Worm (Caenorhabditis elegans) whole organism, L3 larva: Measurements from ENCODE around the gene fbxa-224.

Experiments
- R02D3.7 ChIP-seq: fragments of 150-350 bp; optimal IDR thresholded peaks from 2 replicates; lab custom pipeline; 2014; ENCODE audit warnings: missing biosample characterization, missing genetic modification characterization
- ZK546.5 ChIP-seq: sonication (generic microtip); optimal IDR thresholded peaks from 2 replicates; lab custom pipeline; 2017; ENCODE audit warnings: missing biosample characterization, missing genetic modification characterization
- aly-2 ChIP-seq: fragments of 150-350 bp; optimal IDR thresholded peaks from 2 replicates; lab custom pipeline; 2014; ENCODE audit warnings: missing biosample characterization, missing genetic modification characterization
- ama-1 ChIP-seq: fragments of 150-350 bp; optimal IDR thresholded peaks from 2 replicates; lab custom pipeline; 2018
- ceh-28 ChIP-seq: fragments of 150-350 bp; optimal IDR thresholded peaks from 2 replicates; lab custom pipeline; 2014; ENCODE audit warnings: missing biosample characterization, missing genetic modification reagents, missing genetic modification characterization
- ceh-82 ChIP-seq: fragments of 150-350 bp; optimal IDR thresholded peaks from 2 replicates; lab custom pipeline; 2014; ENCODE audit warnings: missing biosample characterization, missing genetic modification characterization
- daf-12 ChIP-seq: fragments of 150-350 bp; optimal IDR thresholded peaks from 2 replicates; lab custom pipeline; 2014; ENCODE audit warnings: missing biosample characterization, missing genetic modification reagents, missing genetic modification characterization
- egl-27 ChIP-seq: sonication (generic microtip); optimal IDR thresholded peaks from 4 replicates; lab custom pipeline; 2017; ENCODE audit warnings: missing biosample characterization, missing genetic modification reagents, missing genetic modification characterization
- egl-5 ChIP-seq: fragments of 150-350 bp; optimal IDR thresholded peaks from 2 replicates; lab custom pipeline; 2017; ENCODE audit warnings: missing biosample characterization, missing genetic modification reagents, missing genetic modification characterization, inconsistent platforms
- elt-2 ChIP-seq: sonication (generic microtip); optimal IDR thresholded peaks from 2 replicates; lab custom pipeline; 2016; ENCODE audit warnings: missing genetic modification reagents, mild to moderate bottlenecking, missing genetic modification characterization, missing compliant biosample characterization
- elt-3 ChIP-seq, 3 experiments: fragments of 150-350 bp in 1 of 3; sonication (generic microtip) in 2 of 3; optimal IDR thresholded peaks; 2 replicates in 2 of 3; 4 replicates in 1 of 3; lab custom pipeline; 2014 to 2017; ENCODE audit warnings: missing biosample characterization in 3 of 3, missing genetic modification characterization in 3 of 3
- eor-1 ChIP-seq, 2 experiments: fragments of 150-350 bp; optimal IDR thresholded peaks; 2 replicates each; lab custom pipeline; 2014 to 2018; ENCODE audit warnings: missing biosample characterization in 2 of 2, missing genetic modification characterization in 2 of 2
- fkh-10 ChIP-seq: sonication (generic microtip); optimal IDR thresholded peaks from 2 replicates; lab custom pipeline; 2017; ENCODE audit warnings: missing biosample characterization, missing genetic modification reagents, missing genetic modification characterization
- fkh-2 ChIP-seq: fragments of 150-350 bp; optimal IDR thresholded peaks from 2 replicates; lab custom pipeline; 2014; ENCODE audit warnings: missing biosample characterization, missing genetic modification reagents, missing genetic modification characterization
- hmg-11 ChIP-seq: sonication (generic microtip); optimal IDR thresholded peaks from 2 replicates; lab custom pipeline; 2016; ENCODE audit warnings: missing genetic modification characterization, missing compliant biosample characterization
- jun-1 ChIP-seq: fragments of 150-350 bp; optimal IDR thresholded peaks from 2 replicates; lab custom pipeline; 2014; ENCODE audit warnings: missing biosample characterization, missing genetic modification reagents, missing genetic modification characterization
- lin-15B ChIP-seq: fragments of 150-350 bp; optimal IDR thresholded peaks from 2 replicates; lab custom pipeline; 2014; ENCODE audit warnings: missing biosample characterization, missing genetic modification characterization
- lin-39 ChIP-seq: fragments of 150-350 bp; optimal IDR thresholded peaks from 2 replicates; lab custom pipeline; 2018; ENCODE audit warnings: missing biosample characterization, missing genetic modification reagents, missing genetic modification characterization
- lsy-12 ChIP-seq: sonication (generic microtip); optimal IDR thresholded peaks from 2 replicates; lab custom pipeline; 2016; ENCODE audit warnings: mild to moderate bottlenecking, missing genetic modification characterization, missing compliant biosample characterization
- mdl-1 ChIP-seq: fragments of 150-350 bp; optimal IDR thresholded peaks from 2 replicates; lab custom pipeline; 2014; ENCODE audit warnings: missing biosample characterization, missing genetic modification characterization
- mml-1 ChIP-seq: fragments of 150-350 bp; sonication (generic microtip); optimal IDR thresholded peaks from 3 replicates; lab custom pipeline; 2014; ENCODE audit warnings: missing biosample characterization, missing genetic modification characterization
- nfya-1 ChIP-seq: sonication (generic microtip); optimal IDR thresholded peaks from 2 replicates; lab custom pipeline; 2017; ENCODE audit warnings: missing genetic modification characterization, mild to moderate bottlenecking, missing compliant biosample characterization, antibody characterized with exemption, moderate library complexity; ENCODE audit not compliant: insufficient read depth
- nhr-11 ChIP-seq: fragments of 150-350 bp; optimal IDR thresholded peaks from 2 replicates; lab custom pipeline; 2014; ENCODE audit warnings: missing biosample characterization, missing genetic modification characterization
- nhr-12 ChIP-seq: fragments of 150-350 bp; optimal IDR thresholded peaks from 2 replicates; lab custom pipeline; 2014; ENCODE audit warnings: missing biosample characterization, missing genetic modification characterization
- nhr-237 ChIP-seq: fragments of 150-350 bp; optimal IDR thresholded peaks from 2 replicates; lab custom pipeline; 2014; ENCODE audit warnings: missing biosample characterization, missing genetic modification characterization
- nhr-25 ChIP-seq: sonication (generic microtip); optimal IDR thresholded peaks from 2 replicates; lab custom pipeline; 2017; ENCODE audit warnings: missing biosample characterization, missing genetic modification characterization
- nhr-67 ChIP-seq: fragments of 150-350 bp; optimal IDR thresholded peaks from 2 replicates; lab custom pipeline; 2014; ENCODE audit warnings: missing biosample characterization, missing genetic modification characterization
- nhr-76 ChIP-seq: fragments of 150-350 bp; sonication (generic microtip); optimal IDR thresholded peaks from 5 replicates; lab custom pipeline; 2014; ENCODE audit warnings: missing biosample characterization, missing genetic modification characterization
- nhr-77 ChIP-seq: fragments of 150-350 bp; optimal IDR thresholded peaks from 2 replicates; lab custom pipeline; 2014; ENCODE audit warnings: missing biosample characterization, missing genetic modification characterization
- pqm-1 ChIP-seq: fragments of 150-350 bp; optimal IDR thresholded peaks from 2 replicates; lab custom pipeline; 2017; ENCODE audit warnings: missing biosample characterization, missing genetic modification characterization, inconsistent platforms
- skn-1 ChIP-seq: fragments of 150-350 bp; optimal IDR thresholded peaks from 2 replicates; lab custom pipeline; 2014; ENCODE audit warnings: missing biosample characterization, missing genetic modification characterization
- snpc-4 ChIP-seq: fragments of 150-350 bp; optimal IDR thresholded peaks from 2 replicates; lab custom pipeline; 2014; ENCODE audit warnings: missing biosample characterization, missing genetic modification characterization
- unc-39 ChIP-seq: sonication (generic microtip); optimal IDR thresholded peaks from 4 replicates; lab custom pipeline; 2017; ENCODE audit warnings: missing biosample characterization, missing genetic modification characterization
- unc-62 ChIP-seq: fragments of 150-350 bp; sonication (generic microtip); optimal IDR thresholded peaks from 4 replicates; lab custom pipeline; 2014; ENCODE audit warnings: missing biosample characterization, missing genetic modification reagents, missing genetic modification characterization
- zag-1 ChIP-seq: fragments of 150-350 bp; optimal IDR thresholded peaks from 2 replicates; lab custom pipeline; 2014; ENCODE audit warnings: missing biosample characterization, missing genetic modification characterization
- ztf-11 ChIP-seq: fragments of 150-350 bp; optimal IDR thresholded peaks from 2 replicates; lab custom pipeline; 2014; ENCODE audit warnings: missing biosample characterization, missing genetic modification characterization
- ztf-4 ChIP-seq: fragments of 150-350 bp; optimal IDR thresholded peaks from 2 replicates; lab custom pipeline; 2014; ENCODE audit warnings: missing biosample characterization, missing genetic modification characterization

fbxa-224 gene

ce11 chrII:7570305-7570704 is 22.4 kb upstream of the fbxa-224 start, which contains the start of gene F35D2.3:
Gene F35D2.3, plus strand, starts transcription at chrII:7570605.
- TF ChIP-seq nhr-12 (tag; lab: Kevin White, UChicago), result no peak
- no peak for TF ChIP-seq zag-1 (tag; lab: Kevin White, UChicago)
- TF ChIP-seq snpc-4, result no peak
- TF ChIP-seq nhr-25 (tag; lab: Kevin White, UChicago), result no peak
- no peak for TF ChIP-seq mml-1 (tag; lab: Kevin White, UChicago)
- TF ChIP-seq daf-12 (tag; lab: Kevin White, UChicago), result no peak
- TF ChIP-seq ztf-4 (tag; lab: Kevin White, UChicago), result no peak
- no peak for TF ChIP-seq nfya-1
- TF ChIP-seq R02D3.7 (tag; lab: Kevin White, UChicago), result no peak
- TF ChIP-seq eor-1 (tag; optimal IDR thresholded peaks at IDR 0.05; lab: Kevin White, UChicago), result no peak
- no peak for TF ChIP-seq elt-2 (tag; lab: Kevin White, UChicago)
- TF ChIP-seq ceh-28 (tag; lab: Kevin White, UChicago), result no peak
- TF ChIP-seq nhr-11, result no peak
- TF ChIP-seq egl-27 (tag; lab: Kevin White, UChicago), result no peak
- TF ChIP-seq fkh-10 (GFP tag; lab: Kevin White, UChicago), result no peak
- TF ChIP-seq elt-3 (tag; optimal IDR thresholded peaks at IDR 0.05; lab: Kevin White, UChicago), result no peak
- no peak for TF ChIP-seq skn-1

- no peak for TF ChIP-seq lsy-12 (tag; lab: Kevin White, UChicago)
Measured at ce11 chrII:7562616-7563015, 14.7 kb upstream of the fbxa-224 start.

DNA sequence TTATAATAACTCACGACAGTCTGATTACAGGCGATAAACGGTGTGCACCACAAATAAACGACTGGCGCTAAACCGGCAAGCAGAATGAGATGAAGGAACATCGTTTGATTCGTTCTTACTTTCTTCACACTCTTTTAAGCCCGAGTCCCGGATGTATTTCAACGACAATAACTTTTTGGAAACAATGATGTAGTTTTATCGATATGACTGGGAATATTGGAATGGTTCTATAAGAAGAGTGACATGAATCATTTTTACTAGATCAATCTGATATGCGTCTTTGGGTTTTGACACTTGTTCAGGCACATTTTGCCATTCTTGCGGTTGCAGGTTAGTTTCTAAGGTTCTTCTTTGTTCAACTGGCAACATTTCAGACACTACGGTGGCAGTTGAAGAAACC is 13.6 kb upstream of the fbxa-224 start, which contains the start of the genes ZK1290.11 and ZK1290.1:
Gene ZK1290.11, minus strand, starts transcription at position 101 of the 400 bp plus-strand sequence.
Gene ZK1290.1, plus strand, starts transcription at position 271 of the 400 bp plus-strand sequence.
- no peak for TF ChIP-seq jun-1 (tag; lab: Kevin White, UChicago)
- no peak for TF ChIP-seq unc-39 (tag; lab: Kevin White, UChicago)
- TF ChIP-seq pqm-1 (tag; lab: Kevin White, UChicago), result no peak
- TF ChIP-seq nhr-77 (tag; lab: Kevin White, UChicago), result no peak
- TF ChIP-seq mdl-1, result no peak
- TF ChIP-seq unc-62 (GFP tag; lab: Kevin White, UChicago), result no peak
- TF ChIP-seq mml-1 (tag; lab: Kevin White, UChicago), result no peak
- TF ChIP-seq lin-15B (tag; lab: Kevin White, UChicago), result no peak
- TF ChIP-seq egl-5 (tag; lab: Kevin White, UChicago), result no peak
- TF ChIP-seq ama-1 (lab: Kevin White, UChicago), result no peak
- no peak for TF ChIP-seq nhr-67 (tag; lab: Kevin White, UChicago)
- TF ChIP-seq zag-1 (tag; lab: Kevin White, UChicago), result no peak
- TF ChIP-seq ceh-82 (tag; lab: Kevin White, UChicago), result no peak
- no peak for TF ChIP-seq elt-3 (tag; optimal IDR thresholded peaks at IDR 0.05; lab: Kevin White, UChicago)
- TF ChIP-seq aly-2, result no peak
- TF ChIP-seq nhr-76 (tag; lab: Kevin White, UChicago), result no peak

DNA sequence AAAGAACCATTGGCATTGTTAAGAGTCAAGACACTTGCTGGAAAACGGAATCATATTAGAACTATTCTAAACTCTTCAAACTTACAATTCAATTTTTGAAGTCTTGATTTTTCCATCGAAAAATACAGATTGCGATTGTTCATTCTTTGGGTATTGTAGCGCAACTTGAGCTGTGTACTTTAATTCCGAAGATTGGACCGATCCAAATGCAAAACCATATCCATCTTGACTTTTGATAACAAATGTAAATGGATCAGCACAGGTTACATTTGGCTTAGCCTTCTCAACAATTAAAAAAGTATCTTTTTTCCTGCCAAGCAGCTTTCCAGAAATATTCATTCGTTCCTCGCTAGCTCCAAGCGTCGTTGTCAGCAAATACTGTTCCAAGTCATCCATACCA is 12.9 kb upstream of the fbxa-224 start:
- TF ChIP-seq lin-39 (no peak), ztf-11 (tag; lab: Kevin White, UChicago) (no peak), fkh-2 (tag; lab: Kevin White, UChicago) (no peak), nhr-11 (no peak), ZK546.5 (tag; lab: Kevin White, UChicago) (no peak), nhr-237 (tag; lab: Kevin White, UChicago) (no peak), pqm-1 (tag; lab: Kevin White, UChicago) (no peak), aly-2 (no peak), mml-1 (tag; lab: Kevin White, UChicago) (no peak), fkh-10 (GFP tag; lab: Kevin White, UChicago) (no peak), hmg-11 (tag; lab: Kevin White, UChicago) (no peak), nhr-67 (tag; lab: Kevin White, UChicago) (no peak), ztf-4 (tag; lab: Kevin White, UChicago) (no peak), eor-1 (tag; optimal IDR thresholded peaks at IDR 0.05; lab: Kevin White, UChicago) (no peak), jun-1 (tag; lab: Kevin White, UChicago) (no peak), mdl-1 (no peak), egl-27 (tag; lab: Kevin White, UChicago) (no peak), ceh-28 (tag; lab: Kevin White, UChicago) (no peak), ceh-82 (tag; lab: Kevin White, UChicago) (no peak), lsy-12 (tag; lab: Kevin White, UChicago) (no peak)
